Fruit fly (Drosophila melanogaster) whole organism, embryonic: ENCODE measurements around the gene msn.

Experiments used
- CG1024 ChIP-seq: fragments of 200-800 bp; sonication (Bioruptor generic); IDR thresholded peaks from 2 replicates; pipeline ENCODE4 v1.3.6; 2022; ENCODE audit warnings: missing biosample characterization, missing genetic modification characterization
- CG10321 ChIP-seq: fragments of 200-800 bp; sonication (Bioruptor generic); IDR thresholded peaks from 2 replicates; pipeline ENCODE4 v1.3.6; 2022; ENCODE audit warnings: missing biosample characterization, missing genetic modification characterization
- CG10979 ChIP-seq: fragments of 200-800 bp; sonication (Bioruptor generic); optimal IDR thresholded peaks from 2 replicates; lab custom pipeline; 2018; ENCODE audit warnings: missing biosample characterization, mild to moderate bottlenecking, missing genetic modification characterization, moderate library complexity
- CG11504 ChIP-seq: fragments of 200-800 bp; sonication (Bioruptor generic); optimal IDR thresholded peaks from 3 replicates; lab custom pipeline; 2019; ENCODE audit warnings: missing biosample characterization, mild to moderate bottlenecking, missing genetic modification characterization, moderate library complexity
- CG11723 ChIP-seq: fragments of 200-800 bp; sonication (Bioruptor generic); optimal IDR thresholded peaks from 2 replicates; lab custom pipeline; 2017; ENCODE audit warnings: missing biosample characterization, mild to moderate bottlenecking, missing genetic modification characterization
- CG15269 ChIP-seq: fragments of 200-800 bp; sonication (Bioruptor generic); optimal IDR thresholded peaks from 2 replicates; lab custom pipeline; 2018; ENCODE audit warnings: missing biosample characterization, mild to moderate bottlenecking, missing genetic modification characterization, moderate library complexity
- CG1529 ChIP-seq: fragments of 200-800 bp; sonication (Bioruptor generic); optimal IDR thresholded peaks from 3 replicates; lab custom pipeline; 2018; ENCODE audit warnings: missing biosample characterization, missing genetic modification characterization
- CG15601 ChIP-seq: fragments of 200-800 bp; sonication (Bioruptor generic); optimal IDR thresholded peaks from 3 replicates; lab custom pipeline; 2019; ENCODE audit warnings: missing biosample characterization, mild to moderate bottlenecking, missing genetic modification characterization, moderate library complexity
- CG18476 ChIP-seq: fragments of 200-800 bp; sonication (Bioruptor generic); optimal IDR thresholded peaks from 2 replicates; lab custom pipeline; 2016; ENCODE audit warnings: missing biosample characterization, mild to moderate bottlenecking, missing genetic modification characterization
- CG34376 ChIP-seq: fragments of 200-800 bp; sonication (Bioruptor generic); optimal IDR thresholded peaks from 2 replicates; lab custom pipeline; 2018; ENCODE audit warnings: missing biosample characterization, mild to moderate bottlenecking, missing genetic modification characterization
- CG4360 ChIP-seq: fragments of 200-800 bp; sonication (Bioruptor generic); IDR thresholded peaks from 2 replicates; pipeline ENCODE4 v1.3.6; 2022; ENCODE audit warnings: missing biosample characterization, missing genetic modification characterization
- CG4424 ChIP-seq: fragments of 200-800 bp; sonication (Bioruptor generic); optimal IDR thresholded peaks from 3 replicates; lab custom pipeline; 2016; ENCODE audit warnings: missing biosample characterization, missing genetic modification characterization
- CG7372 ChIP-seq: fragments of 200-800 bp; sonication (Bioruptor generic); IDR thresholded peaks from 2 replicates; pipeline ENCODE4 v1.3.6; 2022; ENCODE audit warnings: missing biosample characterization, missing genetic modification characterization
- CG7745 ChIP-seq: fragments of 200-800 bp; sonication (Bioruptor generic); optimal IDR thresholded peaks from 2 replicates; lab custom pipeline; 2018; ENCODE audit warnings: missing biosample characterization, mild to moderate bottlenecking, missing genetic modification characterization, moderate library complexity
- CG7987 ChIP-seq: fragments of 200-800 bp; sonication (Bioruptor generic); optimal IDR thresholded peaks from 2 replicates; lab custom pipeline; 2018; ENCODE audit warnings: missing biosample characterization, mild to moderate bottlenecking, missing genetic modification characterization, moderate library complexity
- Camta ChIP-seq: fragments of 200-800 bp; sonication (Bioruptor generic); optimal IDR thresholded peaks from 2 replicates; lab custom pipeline; 2016; ENCODE audit warnings: missing biosample characterization, missing genetic modification characterization
- D19B ChIP-seq: fragments of 200-800 bp; sonication (Bioruptor generic); optimal IDR thresholded peaks from 2 replicates; lab custom pipeline; 2017; ENCODE audit warnings: missing biosample characterization, mild to moderate bottlenecking, missing genetic modification characterization
- Dbx ChIP-seq: fragments of 200-800 bp; sonication (Bioruptor generic); IDR thresholded peaks from 3 replicates; pipeline ENCODE4 v1.3.6; 2022; ENCODE audit warnings: missing biosample characterization, missing genetic modification characterization
- Ets65A ChIP-seq: fragments of 200-800 bp; sonication (Bioruptor generic); peaks from one replicate; lab custom pipeline; 2016; ENCODE audit warnings: missing biosample characterization, missing genetic modification characterization
- Hr78 ChIP-seq, 2 experiments: fragments of 200-800 bp in 1 of 2; fragments of >200 bp in 1 of 2; sonication (Bioruptor generic) in 1 of 2; optimal IDR thresholded peaks; 2 replicates each; lab custom pipeline; 2017 to 2019; ENCODE audit warnings: missing biosample characterization in 2 of 2, missing genetic modification characterization in 2 of 2, mild to moderate bottlenecking in 1 of 2, moderate library complexity in 1 of 2
- Kr ChIP-seq: fragments of 200-800 bp; sonication (Bioruptor generic); optimal IDR thresholded peaks from 2 replicates; lab custom pipeline; 2017; ENCODE audit warnings: missing biosample characterization, mild to moderate bottlenecking, missing genetic modification characterization
- Meics ChIP-seq: fragments of 200-800 bp; sonication (Bioruptor generic); optimal IDR thresholded peaks from 2 replicates; lab custom pipeline; 2017; ENCODE audit warnings: missing biosample characterization, mild to moderate bottlenecking, missing genetic modification characterization
- Mes4 ChIP-seq: fragments of 200-800 bp; sonication (Bioruptor generic); optimal IDR thresholded peaks from 2 replicates; lab custom pipeline; 2016; ENCODE audit warnings: missing biosample characterization, missing genetic modification characterization
- Nf-YB ChIP-seq: fragments of 200-800 bp; sonication (Bioruptor generic); optimal IDR thresholded peaks from 3 replicates; lab custom pipeline; 2019; ENCODE audit warnings: missing biosample characterization, mild to moderate bottlenecking, missing genetic modification characterization, moderate library complexity
- YL-1 ChIP-seq: fragments of 200-800 bp; sonication (Bioruptor generic); optimal IDR thresholded peaks from 3 replicates; lab custom pipeline; 2017; ENCODE audit warnings: missing biosample characterization, mild to moderate bottlenecking, missing genetic modification characterization
- ab ChIP-seq: fragments of 200-800 bp; sonication (Bioruptor generic); optimal IDR thresholded peaks from 2 replicates; lab custom pipeline; 2016; ENCODE audit warnings: missing biosample characterization, missing genetic modification characterization
- al ChIP-seq: fragments of 200-800 bp; sonication (Bioruptor generic); IDR thresholded peaks from 2 replicates; pipeline ENCODE4 v1.3.6; 2022; ENCODE audit warnings: missing biosample characterization, missing genetic modification characterization
- cato ChIP-seq: fragments of 200-800 bp; sonication (Bioruptor generic); optimal IDR thresholded peaks from 2 replicates; lab custom pipeline; 2016; ENCODE audit warnings: missing biosample characterization, missing genetic modification characterization, borderline replicate concordance
- croc ChIP-seq: fragments of 200-800 bp; sonication (Bioruptor generic); conservative IDR thresholded peaks from 3 replicates; pipeline ENCODE4 v1.3.6; 2022; ENCODE audit warnings: missing biosample characterization, missing genetic modification characterization
- cwo ChIP-seq: fragments of 200-800 bp; sonication (Bioruptor generic); optimal IDR thresholded peaks from 3 replicates; lab custom pipeline; 2017; ENCODE audit warnings: missing biosample characterization, missing genetic modification characterization, mild to moderate bottlenecking, moderate library complexity, missing genetic modification reagents
- dm ChIP-seq: fragments of 200-800 bp; sonication (Bioruptor generic); optimal IDR thresholded peaks from 3 replicates; lab custom pipeline; 2016; ENCODE audit warnings: missing biosample characterization, missing genetic modification characterization
- eyg ChIP-seq: fragments of 200-800 bp; sonication (Bioruptor generic); optimal IDR thresholded peaks from 3 replicates; lab custom pipeline; 2016; ENCODE audit warnings: missing biosample characterization, missing genetic modification characterization
- gem ChIP-seq: fragments of 200-800 bp; sonication (Bioruptor generic); optimal IDR thresholded peaks from 2 replicates; lab custom pipeline; 2019; ENCODE audit warnings: missing biosample characterization, mild to moderate bottlenecking, missing genetic modification characterization, moderate library complexity
- grau ChIP-seq: fragments of 200-800 bp; optimal IDR thresholded peaks from 3 replicates; lab custom pipeline; 2019; ENCODE audit warnings: missing biosample characterization, mild to moderate bottlenecking, missing genetic modification characterization, moderate library complexity
- her ChIP-seq: fragments of 200-800 bp; sonication (Bioruptor generic); optimal IDR thresholded peaks from 2 replicates; lab custom pipeline; 2016; ENCODE audit warnings: missing biosample characterization, missing genetic modification characterization
- kay ChIP-seq: fragments of 200-800 bp; sonication (Bioruptor generic); optimal IDR thresholded peaks from 2 replicates; lab custom pipeline; 2016; ENCODE audit warnings: missing biosample characterization, missing genetic modification characterization
- lab ChIP-seq: fragments of 200-800 bp; sonication (Bioruptor generic); optimal IDR thresholded peaks from 3 replicates; lab custom pipeline; 2017; ENCODE audit warnings: missing biosample characterization, missing genetic modification characterization, mild to moderate bottlenecking, moderate library complexity, missing genetic modification reagents
- nerfin-2 ChIP-seq: fragments of 200-800 bp; sonication (Bioruptor generic); IDR thresholded peaks from 2 replicates; pipeline ENCODE4 v1.3.6; 2022; ENCODE audit warnings: missing biosample characterization, missing genetic modification characterization; ENCODE audit not compliant: partially characterized antibody
- pfk ChIP-seq: fragments of 200-800 bp; sonication (Bioruptor generic); optimal IDR thresholded peaks from 2 replicates; lab custom pipeline; 2018; ENCODE audit warnings: missing biosample characterization, mild to moderate bottlenecking, missing genetic modification characterization, moderate library complexity
- rib ChIP-seq: fragments of 200-800 bp; sonication (Bioruptor generic); IDR thresholded peaks from 2 replicates; pipeline ENCODE4 v1.3.6; 2022; ENCODE audit warnings: missing biosample characterization, missing genetic modification characterization
- row ChIP-seq: fragments of 200-800 bp; sonication (Bioruptor generic); IDR thresholded peaks from 3 replicates; pipeline ENCODE4 v1.3.6; 2022; ENCODE audit warnings: missing biosample characterization, missing genetic modification characterization
- sug ChIP-seq: fragments of 200-800 bp; optimal IDR thresholded peaks from 2 replicates; lab custom pipeline; 2019; ENCODE audit warnings: missing biosample characterization, mild to moderate bottlenecking, missing genetic modification characterization, moderate library complexity
- z ChIP-seq: fragments of 200-800 bp; sonication (Bioruptor generic); IDR thresholded peaks from 3 replicates; pipeline ENCODE4 v1.3.6; 2022; ENCODE audit warnings: missing biosample characterization, missing genetic modification characterization
- zfh2 ChIP-seq: fragments of 200-800 bp; sonication (Bioruptor generic); optimal IDR thresholded peaks from 2 replicates; lab custom pipeline; 2016; ENCODE audit warnings: missing biosample characterization, missing genetic modification characterization

Gene msn

DNA sequence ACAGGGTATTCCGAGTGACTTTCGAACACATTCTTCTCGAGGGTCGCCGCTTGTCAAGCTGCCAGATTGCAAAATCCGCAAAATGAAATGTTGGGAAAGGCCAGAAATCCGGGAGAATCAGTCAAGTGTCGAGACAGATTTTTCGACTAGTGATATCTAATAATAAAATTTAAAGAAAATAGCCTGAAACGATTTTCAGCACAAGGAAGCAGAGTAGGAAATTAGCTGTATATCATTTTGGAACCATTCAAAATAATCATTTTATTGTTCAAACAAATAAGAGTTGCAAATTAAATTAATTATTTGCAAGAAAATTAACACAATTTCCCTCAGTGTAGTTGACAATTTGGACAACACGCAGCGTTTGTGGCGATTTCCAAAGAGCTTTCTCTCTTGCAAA is 55.7 kb downstream of the msn start (continued):
- no peak for TF ChIP-seq CG4424 (GFP tag; lab: Kevin White, UChicago)
- no peak for TF ChIP-seq CG4360
- TF ChIP-seq Ets65A: peak; percentile 2
- TF ChIP-seq CG11504 (tag; lab: Kevin White, UChicago): no peak
- TF ChIP-seq dm (GFP tag; lab: Kevin White, UChicago): no peak
- no peak for TF ChIP-seq zfh2 (GFP tag; lab: Kevin White, UChicago)
- peak; percentile 35 for TF ChIP-seq row (GFP tag; lab: Robert Waterston, UW)
- no peak for TF ChIP-seq CG7372 (GFP tag; lab: Robert Waterston, UW)
- peak; percentile 26 for TF ChIP-seq Meics (GFP tag; lab: Kevin White, UChicago)
- TF ChIP-seq Nf-YB (GFP tag; lab: Kevin White, UChicago): no peak
- no peak for TF ChIP-seq CG10979
- TF ChIP-seq rib (GFP tag; lab: Robert Waterston, UW): 0 out of 2 replicates have a peak, but pooled peaks have one; percentile 45
- no peak for TF ChIP-seq cato (GFP tag; lab: Kevin White, UChicago)
- peak; percentile 40 for TF ChIP-seq D19B (GFP tag; lab: Kevin White, UChicago)
- no peak for TF ChIP-seq al (GFP tag; lab: Robert Waterston, UW)
- no peak for TF ChIP-seq CG7745 (tag; lab: Kevin White, UChicago)
- no peak for TF ChIP-seq CG1529 (GFP tag; lab: Kevin White, UChicago)
- no peak for TF ChIP-seq CG15269 (tag; lab: Kevin White, UChicago)
- TF ChIP-seq CG1024 (GFP tag; lab: Robert Waterston, UW): no peak
- TF ChIP-seq sug: no peak
- TF ChIP-seq Dbx (GFP tag; lab: Robert Waterston, UW): no peak
- TF ChIP-seq CG10321 (GFP tag; lab: Robert Waterston, UW): no peak
- peak; percentile 16 for TF ChIP-seq gem (tag; lab: Kevin White, UChicago)
- TF ChIP-seq CG11723 (GFP tag; lab: Kevin White, UChicago): no peak
- TF ChIP-seq YL-1 (GFP tag; lab: Kevin White, UChicago): no peak
- no peak for TF ChIP-seq z (GFP tag; lab: Robert Waterston, UW)
- TF ChIP-seq grau (tag; lab: Kevin White, UChicago): no peak

dm6 chr3L:2530090-2530489 is 56.2 kb downstream of the msn start:
- TF ChIP-seq cwo (GFP tag; lab: Kevin White, UChicago) (peak; percentile 77), sug (peak; percentile 39), CG34376 (GFP tag; lab: Kevin White, UChicago) (peak; percentile 88), Camta (no peak), CG7987 (GFP tag; lab: Kevin White, UChicago) (peak; percentile 78), Kr (GFP tag; lab: Kevin White, UChicago) (no peak), her (GFP tag; lab: Kevin White, UChicago) (no peak)

DNA sequence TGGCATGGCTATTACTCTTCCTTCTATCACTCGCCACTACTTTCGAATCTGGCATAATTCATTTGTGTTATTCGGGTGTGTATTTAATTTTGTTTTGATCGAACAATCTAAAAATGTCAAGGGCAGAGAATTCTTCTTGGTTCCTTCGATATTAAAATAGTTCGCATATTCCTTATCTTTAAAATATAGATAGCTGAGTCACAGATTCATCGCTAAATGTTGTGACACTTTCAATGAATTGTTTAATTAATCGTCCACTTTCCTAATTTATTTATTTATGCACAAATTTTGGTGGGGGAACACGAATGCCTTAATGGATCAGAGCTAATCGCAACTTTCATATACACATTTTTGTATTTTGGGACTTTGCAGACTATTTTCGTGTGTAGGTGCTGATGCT is 59.5 kb downstream of the msn start, which contains the start of gene CG32295:
Gene CG32295 (minus strand): TSS at position 101 of the 400 bp plus-strand sequence.
- TF ChIP-seq CG10321 (GFP tag; lab: Robert Waterston, UW) (no peak), Hr78 (GFP tag; optimal IDR thresholded peaks at IDR 0.05; lab: Kevin White, UChicago) (no peak), kay (GFP tag; lab: Kevin White, UChicago) (no peak), nerfin-2 (no peak), croc (GFP tag; lab: Robert Waterston, UW) (no peak), lab (GFP tag; lab: Kevin White, UChicago) (no peak), CG15601 (tag; lab: Kevin White, UChicago) (no peak), Nf-YB (GFP tag; lab: Kevin White, UChicago) (no peak), pfk (GFP tag; lab: Kevin White, UChicago) (no peak), eyg (GFP tag; lab: Kevin White, UChicago) (no peak), ab (GFP tag; lab: Kevin White, UChicago) (no peak), Mes4 (no peak), CG18476 (GFP tag; lab: Kevin White, UChicago) (no peak)
